Fruit fly (Drosophila melanogaster) whole organism, prepupa: Measurements from ENCODE around the gene cbt.
A peak's percentile ranks its signal among the peaks of the same experiment; 100 is the strongest.

ENCODE experiments used
- CG10631 ChIP-seq: fragments of 200-800 bp; sonication (Bioruptor generic); optimal IDR thresholded peaks from 2 replicates; lab custom pipeline; 2016; ENCODE audit warnings: missing biosample characterization, missing genetic modification characterization
- CG10669 ChIP-seq: fragments of 200-800 bp; sonication (Bioruptor generic); optimal IDR thresholded peaks from 3 replicates; lab custom pipeline; 2018; ENCODE audit warnings: missing biosample characterization, mild to moderate bottlenecking, missing genetic modification characterization, moderate library complexity
- CG11294 ChIP-seq: fragments of 200-800 bp; sonication (Bioruptor generic); IDR thresholded peaks from 2 replicates; pipeline ENCODE4 v1.3.6; 2022; ENCODE audit warnings: missing biosample characterization, missing genetic modification characterization
- CG11762 ChIP-seq: fragments of 200-800 bp; sonication (Bioruptor generic); optimal IDR thresholded peaks from 3 replicates; lab custom pipeline; 2016; ENCODE audit warnings: missing biosample characterization, missing genetic modification characterization; ENCODE audit not compliant: insufficient read depth
- CG15336 ChIP-seq: fragments of 200-800 bp; sonication (Bioruptor generic); IDR thresholded peaks from 2 replicates; pipeline ENCODE4 v1.3.6; 2022; ENCODE audit warnings: missing biosample characterization, missing genetic modification characterization
- CG1621 ChIP-seq: fragments of 200-800 bp; sonication (Bioruptor generic); optimal IDR thresholded peaks from 3 replicates; lab custom pipeline; 2018; ENCODE audit warnings: missing biosample characterization, mild to moderate bottlenecking, missing genetic modification characterization
- CG3032 ChIP-seq: fragments of 200-800 bp; optimal IDR thresholded peaks from 2 replicates; lab custom pipeline; 2019; ENCODE audit warnings: missing biosample characterization, mild to moderate bottlenecking, missing genetic modification characterization, moderate library complexity
- CG31627 ChIP-seq: fragments of 200-800 bp; sonication (Bioruptor generic); optimal IDR thresholded peaks from 3 replicates; lab custom pipeline; 2016; ENCODE audit warnings: missing biosample characterization, missing genetic modification characterization
- CG32006 ChIP-seq: fragments of 200-800 bp; sonication (Bioruptor generic); optimal IDR thresholded peaks from 3 replicates; lab custom pipeline; 2017; ENCODE audit warnings: missing biosample characterization, mild to moderate bottlenecking, missing genetic modification characterization
- CG3919 ChIP-seq: fragments of 200-800 bp; sonication (Bioruptor generic); optimal IDR thresholded peaks from 3 replicates; lab custom pipeline; 2016; ENCODE audit warnings: missing biosample characterization, missing genetic modification characterization
- CG4318 ChIP-seq: fragments of 200-800 bp; sonication (Bioruptor generic); optimal IDR thresholded peaks from 3 replicates; lab custom pipeline; 2017; ENCODE audit warnings: missing biosample characterization, mild to moderate bottlenecking, missing genetic modification characterization
- CG6276 ChIP-seq: fragments of 200-800 bp; sonication (Bioruptor generic); optimal IDR thresholded peaks from 2 replicates; lab custom pipeline; 2017; ENCODE audit warnings: missing biosample characterization, mild to moderate bottlenecking, missing genetic modification characterization
- CG6854 ChIP-seq: fragments of 200-800 bp; sonication (Bioruptor generic); optimal IDR thresholded peaks from 2 replicates; lab custom pipeline; 2017; ENCODE audit warnings: missing biosample characterization, mild to moderate bottlenecking, missing genetic modification characterization
- CG7368 ChIP-seq: fragments of 200-800 bp; sonication (Bioruptor generic); optimal IDR thresholded peaks from 3 replicates; lab custom pipeline; 2016; ENCODE audit warnings: missing biosample characterization, missing genetic modification characterization
- CG8119 ChIP-seq: fragments of 200-800 bp; sonication (Bioruptor generic); IDR thresholded peaks from 3 replicates; pipeline ENCODE4 v1.3.6; 2022; ENCODE audit warnings: missing biosample characterization, missing genetic modification characterization
- CG8319 ChIP-seq: fragments of 200-800 bp; sonication (Bioruptor generic); optimal IDR thresholded peaks from 3 replicates; lab custom pipeline; 2016; ENCODE audit warnings: missing biosample characterization, missing genetic modification characterization
- CG8632 ChIP-seq: fragments of 200-800 bp; sonication (Bioruptor generic); optimal IDR thresholded peaks from 3 replicates; lab custom pipeline; 2016; ENCODE audit warnings: missing biosample characterization, missing genetic modification characterization
- CG9139 ChIP-seq: fragments of 200-800 bp; sonication (Bioruptor generic); optimal IDR thresholded peaks from 3 replicates; lab custom pipeline; 2017; ENCODE audit warnings: missing biosample characterization, mild to moderate bottlenecking, missing genetic modification characterization
- Eip75B ChIP-seq: fragments of 200-800 bp; sonication (Bioruptor generic); optimal IDR thresholded peaks from 3 replicates; lab custom pipeline; 2016; ENCODE audit warnings: missing biosample characterization, missing genetic modification characterization
- Eip78C ChIP-seq: fragments of 200-800 bp; sonication (Bioruptor generic); peaks from one replicate; lab custom pipeline; 2016; ENCODE audit warnings: missing biosample characterization, missing genetic modification characterization
- Eip93F ChIP-seq: fragments of 200-800 bp; sonication (Bioruptor generic); optimal IDR thresholded peaks from 2 replicates; lab custom pipeline; 2016; ENCODE audit warnings: missing biosample characterization, mild to moderate bottlenecking, missing genetic modification characterization
- Ets21C ChIP-seq: fragments of 200-800 bp; sonication (Bioruptor generic); optimal IDR thresholded peaks from 3 replicates; lab custom pipeline; 2016; ENCODE audit warnings: missing biosample characterization, missing genetic modification characterization
- Ets96B ChIP-seq: fragments of 200-800 bp; optimal IDR thresholded peaks from 2 replicates; lab custom pipeline; 2019; ENCODE audit warnings: missing biosample characterization, mild to moderate bottlenecking, missing genetic modification characterization, moderate library complexity
- Gug ChIP-seq: fragments of 200-800 bp; sonication (Bioruptor generic); IDR thresholded peaks from 2 replicates; pipeline ENCODE4 v1.3.6; 2022; ENCODE audit warnings: missing biosample characterization, missing genetic modification characterization
- Hr38 ChIP-seq: sonication (Bioruptor generic); optimal IDR thresholded peaks from 2 replicates; lab custom pipeline; 2016; ENCODE audit warnings: missing biosample characterization, missing genetic modification characterization
- Hr39 ChIP-seq: fragments of 200-800 bp; sonication (Bioruptor generic); optimal IDR thresholded peaks from 2 replicates; lab custom pipeline; 2016; ENCODE audit warnings: missing biosample characterization, missing genetic modification characterization
- Hr4 ChIP-seq: fragments of 200-800 bp; sonication (Bioruptor generic); optimal IDR thresholded peaks from 3 replicates; lab custom pipeline; 2016; ENCODE audit warnings: missing biosample characterization, missing genetic modification characterization
- Lpt ChIP-seq: fragments of 200-800 bp; sonication (Bioruptor generic); optimal IDR thresholded peaks from 3 replicates; lab custom pipeline; 2016; ENCODE audit warnings: missing biosample characterization, missing genetic modification characterization
- Met ChIP-seq: fragments of 200-800 bp; sonication (Bioruptor generic); optimal IDR thresholded peaks from 3 replicates; lab custom pipeline; 2016; ENCODE audit warnings: missing biosample characterization, missing genetic modification characterization
- OdsH ChIP-seq: fragments of 200-800 bp; sonication (Bioruptor generic); optimal IDR thresholded peaks from 3 replicates; lab custom pipeline; 2016; ENCODE audit warnings: missing biosample characterization, missing genetic modification characterization
- Smox ChIP-seq: fragments of 200-800 bp; sonication (Bioruptor generic); optimal IDR thresholded peaks from 3 replicates; lab custom pipeline; 2016; ENCODE audit warnings: missing biosample characterization, missing genetic modification characterization
- Sox102F ChIP-seq: fragments of 200-800 bp; sonication (Bioruptor generic); optimal IDR thresholded peaks from 2 replicates; lab custom pipeline; 2016; ENCODE audit warnings: missing biosample characterization, mild to moderate bottlenecking, missing genetic modification characterization
- Sox14 ChIP-seq: fragments of 200-800 bp; sonication (Bioruptor generic); optimal IDR thresholded peaks from 3 replicates; lab custom pipeline; 2016; ENCODE audit warnings: missing biosample characterization, missing genetic modification characterization
- Sox15 ChIP-seq: fragments of 200-800 bp; sonication (Bioruptor generic); optimal IDR thresholded peaks from 3 replicates; lab custom pipeline; 2016; ENCODE audit warnings: missing biosample characterization, missing genetic modification characterization
- achi ChIP-seq: fragments of 200-800 bp; sonication (Bioruptor generic); optimal IDR thresholded peaks from 3 replicates; lab custom pipeline; 2016; ENCODE audit warnings: missing biosample characterization, missing genetic modification characterization
- acj6 ChIP-seq: fragments of 200-800 bp; sonication (Bioruptor generic); optimal IDR thresholded peaks from 3 replicates; lab custom pipeline; 2016; ENCODE audit warnings: missing biosample characterization, missing genetic modification characterization
- cyc ChIP-seq: fragments of 200-800 bp; sonication (Bioruptor generic); optimal IDR thresholded peaks from 3 replicates; lab custom pipeline; 2016; ENCODE audit warnings: missing biosample characterization, missing genetic modification characterization
- dsx ChIP-seq: fragments of 200-800 bp; optimal IDR thresholded peaks from 3 replicates; lab custom pipeline; 2019; ENCODE audit warnings: missing biosample characterization, mild to moderate bottlenecking, missing genetic modification characterization, moderate library complexity; ENCODE audit not compliant: poor library complexity, severe bottlenecking
- eg ChIP-seq: fragments of 200-800 bp; sonication (Bioruptor generic); IDR thresholded peaks from 3 replicates; pipeline ENCODE4 v1.3.6; 2022; ENCODE audit warnings: missing biosample characterization, missing genetic modification characterization
- esn ChIP-seq: fragments of 200-800 bp; sonication (Bioruptor generic); optimal IDR thresholded peaks from 2 replicates; lab custom pipeline; 2016; ENCODE audit warnings: missing biosample characterization, mild to moderate bottlenecking, missing genetic modification characterization, moderate library complexity
- fd59A ChIP-seq: fragments of 200-800 bp; sonication (Bioruptor generic); optimal IDR thresholded peaks from 2 replicates; lab custom pipeline; 2017; ENCODE audit warnings: missing biosample characterization, mild to moderate bottlenecking, missing genetic modification characterization, missing genetic modification reagents
- fd85E ChIP-seq: fragments of 200-800 bp; sonication (Bioruptor generic); optimal IDR thresholded peaks from 3 replicates; lab custom pipeline; 2016; ENCODE audit warnings: missing biosample characterization, missing genetic modification characterization
- lz ChIP-seq: fragments of 200-800 bp; sonication (Bioruptor generic); optimal IDR thresholded peaks from 3 replicates; lab custom pipeline; 2016; ENCODE audit warnings: missing biosample characterization, missing genetic modification characterization
- net ChIP-seq: fragments of 200-800 bp; sonication (Bioruptor generic); optimal IDR thresholded peaks from 3 replicates; lab custom pipeline; 2016; ENCODE audit warnings: missing biosample characterization, missing genetic modification characterization
- pdm3 ChIP-seq: fragments of 200-800 bp; sonication (Bioruptor generic); optimal IDR thresholded peaks from 3 replicates; lab custom pipeline; 2016; ENCODE audit warnings: missing biosample characterization, missing genetic modification characterization
- spab ChIP-seq: fragments of 200-800 bp; sonication (Bioruptor generic); optimal IDR thresholded peaks from 2 replicates; lab custom pipeline; 2017; ENCODE audit warnings: missing biosample characterization, mild to moderate bottlenecking, missing genetic modification characterization, missing genetic modification reagents
- ss ChIP-seq, 2 experiments: fragments of 200-800 bp; sonication (Bioruptor generic); optimal IDR thresholded peaks; 2 replicates in 1 of 2; 3 replicates in 1 of 2; lab custom pipeline; 2017 to 2018; ENCODE audit warnings: mild to moderate bottlenecking in 2 of 2, missing biosample characterization in 2 of 2, missing genetic modification characterization in 2 of 2, moderate library complexity in 1 of 2
- svp ChIP-seq: fragments of 200-800 bp; sonication (Bioruptor generic); peaks from one replicate; lab custom pipeline; 2016; ENCODE audit warnings: missing biosample characterization, missing genetic modification characterization
- topi ChIP-seq: fragments of 200-800 bp; sonication (Bioruptor generic); optimal IDR thresholded peaks from 3 replicates; lab custom pipeline; 2016; ENCODE audit warnings: missing biosample characterization, missing genetic modification characterization
- vri ChIP-seq: fragments of 200-800 bp; sonication (Bioruptor generic); optimal IDR thresholded peaks from 3 replicates; lab custom pipeline; 2016; ENCODE audit warnings: missing biosample characterization, mild to moderate bottlenecking, missing genetic modification characterization

Gene cbt

DNA sequence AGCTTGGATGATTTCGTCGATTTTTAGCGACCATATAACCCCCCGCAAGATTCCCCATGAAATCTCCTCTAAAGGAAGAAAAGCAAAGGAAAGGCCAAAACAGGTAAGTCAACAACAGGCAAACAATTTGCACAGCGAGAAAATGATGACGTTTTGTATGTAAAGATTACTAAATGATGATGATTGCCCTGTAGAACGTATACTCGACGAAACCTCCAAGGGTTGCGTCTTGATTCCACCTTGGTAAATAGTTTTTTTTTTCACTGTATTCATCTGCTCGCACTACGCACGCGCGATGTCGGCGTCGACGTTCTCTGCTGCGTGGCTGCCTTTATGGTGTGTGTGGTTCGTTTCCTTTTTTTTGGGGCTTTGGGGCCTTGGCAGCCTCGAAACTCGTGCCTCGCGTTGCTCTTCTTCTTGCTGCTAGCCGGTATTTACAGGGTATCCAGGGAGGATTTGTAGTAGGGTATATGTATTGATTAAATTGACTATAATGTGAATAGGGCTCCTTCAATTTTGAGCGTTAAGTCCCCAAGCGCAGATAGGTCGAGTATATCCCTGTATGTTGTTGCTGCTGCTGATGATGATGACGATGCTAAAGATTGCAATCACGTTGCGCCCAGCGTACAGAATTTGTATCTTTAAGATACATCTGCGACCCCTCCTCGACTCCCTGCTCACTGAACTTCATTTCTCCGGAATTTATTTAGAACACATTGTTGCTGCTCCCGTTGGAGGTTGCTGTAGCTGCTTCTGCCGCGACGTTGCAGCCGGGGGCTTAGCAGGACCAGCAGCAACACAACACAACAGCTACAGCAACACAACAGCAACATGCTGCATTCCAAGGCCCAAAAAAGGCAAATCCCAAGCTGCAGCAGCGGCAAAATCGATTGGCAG is 51.9 kb downstream of the cbt start:
- peak; percentile 96 for TF ChIP-seq dsx (GFP tag; lab: Kevin White, UChicago)
- TF ChIP-seq Lpt (GFP tag; lab: Kevin White, UChicago) = peak; percentile 92
- TF ChIP-seq esn (GFP tag; lab: Kevin White, UChicago) = peak; percentile 97
- TF ChIP-seq CG7368 (GFP tag; lab: Kevin White, UChicago) = peak; percentile 93
- peak; percentile 96 for TF ChIP-seq eg (GFP tag; lab: Robert Waterston, UW)
- TF ChIP-seq Met (GFP tag; lab: Kevin White, UChicago) = peak; percentile 95
- peak; percentile 97 for TF ChIP-seq Hr4 (GFP tag; lab: Kevin White, UChicago)
- peak; percentile 96 for TF ChIP-seq Eip75B (GFP tag; lab: Kevin White, UChicago)
- peak; percentile 95 for TF ChIP-seq pdm3 (GFP tag; lab: Kevin White, UChicago)
- TF ChIP-seq CG9139 (GFP tag; lab: Kevin White, UChicago) = peak; percentile 87
- TF ChIP-seq CG8632 = peak; percentile 91
- TF ChIP-seq achi (GFP tag; lab: Kevin White, UChicago) = peak; percentile 93
- TF ChIP-seq lz (GFP tag; lab: Kevin White, UChicago) = peak; percentile 94
- peak; percentile 92 for TF ChIP-seq Hr39 (GFP tag; lab: Kevin White, UChicago)
- TF ChIP-seq vri (GFP tag; lab: Kevin White, UChicago) = peak; percentile 95
- TF ChIP-seq Eip93F = peak; percentile 91
- peak; percentile 95 for TF ChIP-seq Sox102F (GFP tag; lab: Kevin White, UChicago)
- peak; percentile 83 for TF ChIP-seq Hr38
- peak; percentile 93 for TF ChIP-seq CG31627 (GFP tag; lab: Kevin White, UChicago)
- peak; percentile 96 for TF ChIP-seq CG32006 (GFP tag; lab: Kevin White, UChicago)
- peak; percentile 98 for TF ChIP-seq Eip78C
- TF ChIP-seq CG8319 (GFP tag; lab: Kevin White, UChicago) = peak; percentile 89
- peak; percentile 97 for TF ChIP-seq CG8119
- peak; percentile 90 for TF ChIP-seq Gug
- TF ChIP-seq ss (GFP tag; optimal IDR thresholded peaks at IDR 0.05; lab: Kevin White, UChicago) = peak; percentile 93 to 97
- peak; percentile 96 for TF ChIP-seq CG3919 (GFP tag; lab: Kevin White, UChicago)
- peak; percentile 93 for TF ChIP-seq topi
- peak; percentile 84 for TF ChIP-seq fd85E (GFP tag; lab: Kevin White, UChicago)
- peak; percentile 91 for TF ChIP-seq CG11762
- TF ChIP-seq Sox14 (GFP tag; lab: Kevin White, UChicago) = peak; percentile 95
- TF ChIP-seq CG10631 = peak; percentile 93
- peak; percentile 91 for TF ChIP-seq CG6854 (GFP tag; lab: Kevin White, UChicago)
- TF ChIP-seq svp (GFP tag; lab: Kevin White, UChicago) = peak; percentile 97
- TF ChIP-seq CG4318 (GFP tag; lab: Kevin White, UChicago) = peak; percentile 91
- peak; percentile 92 for TF ChIP-seq Ets21C (GFP tag; lab: Kevin White, UChicago)
- TF ChIP-seq CG3032 = peak; percentile 85
- peak; percentile 91 for TF ChIP-seq cyc (GFP tag; lab: Kevin White, UChicago)
- TF ChIP-seq Smox (GFP tag; lab: Kevin White, UChicago) = peak; percentile 95
- TF ChIP-seq OdsH (GFP tag; lab: Kevin White, UChicago) = peak; percentile 96
- peak; percentile 91 for TF ChIP-seq CG6276 (GFP tag; lab: Kevin White, UChicago)
- TF ChIP-seq CG10669 (GFP tag; lab: Kevin White, UChicago) = peak; percentile 86
- peak; percentile 78 for TF ChIP-seq CG11294
- peak; percentile 89 for TF ChIP-seq fd59A
- TF ChIP-seq Sox15 = peak; percentile 77
- peak; percentile 94 for TF ChIP-seq spab (GFP tag; lab: Kevin White, UChicago)
- TF ChIP-seq Ets96B (tag; lab: Kevin White, UChicago) = peak; percentile 81
- TF ChIP-seq CG15336 (GFP tag; lab: Robert Waterston, UW) = peak; percentile 97
- peak; percentile 88 for TF ChIP-seq CG1621 (tag; lab: Kevin White, UChicago)
- peak; percentile 93 for TF ChIP-seq acj6 (GFP tag; lab: Kevin White, UChicago)
- TF ChIP-seq net (GFP tag; lab: Kevin White, UChicago) = peak; percentile 94
